Fruit fly (Drosophila melanogaster) whole organism, pupa: Measurements from ENCODE around the gene CG12617.

ENCODE experiments used
- CG12605 ChIP-seq: fragments of 200-800 bp; sonication (Bioruptor generic); IDR thresholded peaks from 2 replicates; pipeline ENCODE4 v1.3.6; 2022; ENCODE audit warnings: missing biosample characterization, missing genetic modification characterization
- CG14655 ChIP-seq: fragments of 200-800 bp; sonication (Bioruptor generic); optimal IDR thresholded peaks from 3 replicates; lab custom pipeline; 2017; ENCODE audit warnings: mild to moderate bottlenecking, missing biosample characterization, missing genetic modification reagents, missing genetic modification characterization
- CG17806 ChIP-seq: fragments of 200-800 bp; sonication (Bioruptor generic); optimal IDR thresholded peaks from 2 replicates; lab custom pipeline; 2018; ENCODE audit warnings: missing biosample characterization, mild to moderate bottlenecking, missing genetic modification characterization, moderate library complexity
- CG9948 ChIP-seq: fragments of 200-800 bp; sonication (Bioruptor generic); optimal IDR thresholded peaks from 2 replicates; lab custom pipeline; 2018; ENCODE audit warnings: missing biosample characterization, mild to moderate bottlenecking, missing genetic modification characterization, moderate library complexity
- Ets98B ChIP-seq: fragments of 200-800 bp; sonication (Bioruptor generic); IDR thresholded peaks from 2 replicates; pipeline ENCODE4 v1.3.6; 2022; ENCODE audit warnings: missing biosample characterization, missing genetic modification characterization
- Pif1B ChIP-seq: fragments of 200-800 bp; sonication (Bioruptor generic); optimal IDR thresholded peaks from 3 replicates; lab custom pipeline; 2016; ENCODE audit warnings: missing biosample characterization, missing genetic modification characterization

DNA sequence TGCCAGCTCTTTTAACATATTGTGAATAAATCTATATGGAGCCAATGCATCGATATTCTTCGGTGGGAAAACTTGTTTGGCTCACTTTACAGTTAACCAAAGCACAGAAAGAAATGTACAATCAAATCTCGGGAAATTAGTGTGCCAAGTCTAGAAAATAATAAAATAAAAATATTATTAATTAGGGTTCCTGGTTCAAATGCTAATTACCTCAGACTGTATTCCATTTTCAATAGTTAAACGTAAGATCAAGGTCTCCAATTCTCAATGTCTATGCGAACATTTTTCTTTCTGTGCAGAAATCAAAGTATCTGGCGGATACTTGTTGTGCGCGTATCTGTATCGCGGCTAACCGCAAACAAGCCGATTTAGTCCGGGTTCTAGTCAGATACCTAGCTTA lies 40.4 kb downstream of the CG12617 start:
- TF ChIP-seq Ets98B (peak; percentile 84), CG9948 (tag; lab: Kevin White, UChicago) (peak; percentile 39), CG12605 (GFP tag; lab: Robert Waterston, UW) (peak; percentile 49; the same call in 1 of the 2 replicates), CG17806 (tag; lab: Kevin White, UChicago) (peak; percentile 41), CG14655 (GFP tag; lab: Kevin White, UChicago) (peak; percentile 88), Pif1B (GFP tag; lab: Kevin White, UChicago) (peak; percentile 56)
